Worm (Caenorhabditis elegans): ENCODE data around the gene unc-69.

- TF ChIP-seq unc-62 (GFP tag; optimal IDR thresholded peaks at IDR 0.05) (no peak), nfya-1 (tag; optimal IDR thresholded peaks at IDR 0.05; ENCODE audit: borderline replicate concordance, insufficient read depth) (no peak), ceh-100 (GFP tag; IDR thresholded peaks at IDR 0.05) (no peak), nhr-90 (tag; optimal IDR thresholded peaks at IDR 0.05) (no peak), atf-7 (tag; optimal IDR thresholded peaks at IDR 0.05) (no peak), chd-7 (tag; optimal IDR thresholded peaks at IDR 0.05) (no peak), ama-1 (optimal IDR thresholded peaks at IDR 0.05) (no peak), ama-1 (GFP tag; optimal IDR thresholded peaks at IDR 0.05) (no peak)
Measured at ce11 chrIII:10358751-10359150, 40.0 kb downstream of the unc-69 start.

Measured in whole organism, young adult.